Fruit fly (Drosophila melanogaster) whole organism, pupa: ENCODE results near the gene temp.

Experiments used
- EcR ChIP-seq: fragments of 200-800 bp; sonication (Bioruptor generic); optimal IDR thresholded peaks from 3 replicates; lab custom pipeline; 2019; ENCODE audit warnings: missing biosample characterization, missing genetic modification characterization, mild to moderate bottlenecking, moderate library complexity, missing genetic modification reagents
- Snoo ChIP-seq: fragments of 200-800 bp; sonication (Bioruptor generic); optimal IDR thresholded peaks from 3 replicates; lab custom pipeline; 2017; ENCODE audit warnings: missing biosample characterization, mild to moderate bottlenecking, missing genetic modification characterization, inconsistent platforms
- gl ChIP-seq: fragments of 200-800 bp; sonication (Bioruptor generic); optimal IDR thresholded peaks from 2 replicates; lab custom pipeline; 2018; ENCODE audit warnings: missing biosample characterization, mild to moderate bottlenecking, missing genetic modification characterization

DNA sequence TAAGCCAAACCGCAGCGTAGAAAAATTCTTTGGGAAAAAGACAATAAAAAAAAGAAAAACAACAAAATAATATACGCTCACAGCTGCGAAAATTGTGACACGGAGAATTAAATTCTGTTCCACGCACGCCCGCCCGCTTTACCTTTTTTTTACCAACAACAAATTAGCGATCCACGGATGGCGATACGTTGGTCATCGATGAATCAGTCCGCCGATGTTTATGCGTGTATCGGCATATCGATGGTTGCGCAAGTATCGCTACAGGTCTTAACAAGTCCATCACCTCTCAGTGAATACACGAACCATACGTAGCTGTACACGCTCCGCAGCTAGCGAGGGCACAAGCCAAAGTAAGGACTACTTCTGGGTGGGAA lies 8.2 kb upstream of the temp start, which contains the start of gene CG2924:
- TF ChIP-seq gl (tag; lab: Kevin White, UChicago): no peak
- no peak for TF ChIP-seq Snoo (tag; lab: Kevin White, UChicago)
- TF ChIP-seq EcR (GFP tag; lab: Kevin White, UChicago): no peak
